Fruit fly (Drosophila melanogaster) whole organism, embryonic: ENCODE measurements around the gene bol.

ENCODE experiments used
- C15 ChIP-seq: fragments of 200-800 bp; sonication (Bioruptor generic); IDR thresholded peaks from 3 replicates; pipeline ENCODE4 v1.3.6; 2022; ENCODE audit warnings: missing biosample characterization, missing genetic modification characterization
- CG12391 ChIP-seq: fragments of 200-800 bp; sonication (Bioruptor generic); optimal IDR thresholded peaks from 3 replicates; lab custom pipeline; 2018; ENCODE audit warnings: missing biosample characterization, mild to moderate bottlenecking, missing genetic modification characterization, moderate library complexity
- CG12659 ChIP-seq: fragments of 200-800 bp; sonication (Bioruptor generic); optimal IDR thresholded peaks from 3 replicates; lab custom pipeline; 2017; ENCODE audit warnings: mild to moderate bottlenecking, missing biosample characterization, missing genetic modification reagents, missing genetic modification characterization
- CG13424 ChIP-seq: fragments of 200-800 bp; sonication (Bioruptor generic); optimal IDR thresholded peaks from 2 replicates; lab custom pipeline; 2019; ENCODE audit warnings: missing biosample characterization, mild to moderate bottlenecking, missing genetic modification characterization, moderate library complexity
- CG14014 ChIP-seq: fragments of 200-800 bp; sonication (Bioruptor generic); IDR thresholded peaks from 2 replicates; pipeline ENCODE4 v1.3.6; 2022; ENCODE audit warnings: missing biosample characterization, missing genetic modification characterization
- CG14050 ChIP-seq: fragments of 200-800 bp; sonication (Bioruptor generic); IDR thresholded peaks from 3 replicates; pipeline ENCODE4 v1.3.6; 2022; ENCODE audit warnings: missing biosample characterization, missing genetic modification characterization
- CG15269 ChIP-seq: fragments of 200-800 bp; sonication (Bioruptor generic); optimal IDR thresholded peaks from 2 replicates; lab custom pipeline; 2018; ENCODE audit warnings: missing biosample characterization, mild to moderate bottlenecking, missing genetic modification characterization, moderate library complexity
- CG2120 ChIP-seq: fragments of 200-800 bp; sonication (Bioruptor generic); optimal IDR thresholded peaks from 3 replicates; lab custom pipeline; 2016; ENCODE audit warnings: missing biosample characterization, missing genetic modification characterization
- CG2678 ChIP-seq: fragments of 200-800 bp; sonication (Bioruptor generic); optimal IDR thresholded peaks from 3 replicates; lab custom pipeline; 2019; ENCODE audit warnings: missing biosample characterization, mild to moderate bottlenecking, missing genetic modification characterization, moderate library complexity
- CG30403 ChIP-seq: fragments of 200-800 bp; sonication (Bioruptor generic); optimal IDR thresholded peaks from 3 replicates; lab custom pipeline; 2016; ENCODE audit warnings: missing biosample characterization, missing genetic modification characterization
- CG31441 ChIP-seq: fragments of 200-800 bp; sonication (Bioruptor generic); IDR thresholded peaks from 2 replicates; pipeline ENCODE4 v1.3.6; 2022; ENCODE audit warnings: missing biosample characterization, missing genetic modification characterization
- CG4360 ChIP-seq: fragments of 200-800 bp; sonication (Bioruptor generic); IDR thresholded peaks from 2 replicates; pipeline ENCODE4 v1.3.6; 2022; ENCODE audit warnings: missing biosample characterization, missing genetic modification characterization
- CG7839 ChIP-seq: fragments of 200-800 bp; sonication (Bioruptor generic); optimal IDR thresholded peaks from 3 replicates; lab custom pipeline; 2018; ENCODE audit warnings: missing biosample characterization, mild to moderate bottlenecking, missing genetic modification characterization, moderate library complexity
- CG8281 ChIP-seq: fragments of 200-800 bp; sonication (Bioruptor generic); optimal IDR thresholded peaks from 2 replicates; lab custom pipeline; 2018; ENCODE audit warnings: missing biosample characterization, mild to moderate bottlenecking, missing genetic modification characterization, moderate library complexity
- Dip3 ChIP-seq: fragments of 200-800 bp; sonication (Bioruptor generic); optimal IDR thresholded peaks from 3 replicates; lab custom pipeline; 2016; ENCODE audit warnings: missing biosample characterization, missing genetic modification characterization
- Drgx ChIP-seq: fragments of 200-800 bp; sonication (Bioruptor generic); IDR thresholded peaks from 2 replicates; pipeline ENCODE4 v1.3.6; 2022; ENCODE audit warnings: missing biosample characterization, missing genetic modification characterization
- E2f2 ChIP-seq: fragments of 200-800 bp; sonication (Bioruptor generic); IDR thresholded peaks from 2 replicates; pipeline ENCODE4 v1.3.6; 2022; ENCODE audit warnings: missing biosample characterization, missing genetic modification characterization
- Hr3 ChIP-seq: fragments of 200-800 bp; sonication (Bioruptor generic); optimal IDR thresholded peaks from 3 replicates; lab custom pipeline; 2016; ENCODE audit warnings: missing biosample characterization, missing genetic modification characterization
- Hr51 ChIP-seq, 2 experiments: fragments of 200-800 bp; sonication (Bioruptor generic); optimal IDR thresholded peaks; 2 replicates in 1 of 2; 3 replicates in 1 of 2; lab custom pipeline; 2016 to 2018; ENCODE audit warnings: missing biosample characterization in 2 of 2, missing genetic modification characterization in 2 of 2, mild to moderate bottlenecking in 1 of 2, moderate library complexity in 1 of 2
- Med ChIP-seq: fragments of 200-800 bp; sonication (Bioruptor generic); peaks from one replicate; lab custom pipeline; 2016; ENCODE audit warnings: missing biosample characterization, missing genetic modification characterization, mild to moderate bottlenecking, inconsistent platforms, moderate library complexity
- Meics ChIP-seq: fragments of 200-800 bp; sonication (Bioruptor generic); optimal IDR thresholded peaks from 2 replicates; lab custom pipeline; 2017; ENCODE audit warnings: missing biosample characterization, mild to moderate bottlenecking, missing genetic modification characterization
- NfI ChIP-seq: fragments of 200-800 bp; sonication (Bioruptor generic); optimal IDR thresholded peaks from 3 replicates; lab custom pipeline; 2018; ENCODE audit warnings: missing biosample characterization, mild to moderate bottlenecking, missing genetic modification characterization, moderate library complexity
- Oli ChIP-seq: fragments of 200-800 bp; sonication (Bioruptor generic); optimal IDR thresholded peaks from 2 replicates; lab custom pipeline; 2018; ENCODE audit warnings: missing biosample characterization, mild to moderate bottlenecking, missing genetic modification characterization, moderate library complexity
- PHDP ChIP-seq: fragments of 200-800 bp; sonication (Bioruptor generic); optimal IDR thresholded peaks from 3 replicates; lab custom pipeline; 2018; ENCODE audit warnings: missing biosample characterization, mild to moderate bottlenecking, missing genetic modification characterization, moderate library complexity
- Pdp1 ChIP-seq, 2 experiments: fragments of 200-800 bp; sonication (Bioruptor generic); optimal IDR thresholded peaks; 3 replicates each; lab custom pipeline; 2016; ENCODE audit warnings: missing biosample characterization in 2 of 2, missing genetic modification characterization in 2 of 2, mild to moderate bottlenecking in 1 of 2, moderate library complexity in 1 of 2
- Ptx1 ChIP-seq: fragments of 200-800 bp; sonication (Bioruptor generic); IDR thresholded peaks from 2 replicates; pipeline ENCODE4 v1.3.6; 2022; ENCODE audit warnings: missing biosample characterization, missing genetic modification characterization
- Sox102F ChIP-seq: fragments of 200-800 bp; sonication (Bioruptor generic); optimal IDR thresholded peaks from 2 replicates; lab custom pipeline; 2018; ENCODE audit warnings: missing biosample characterization, mild to moderate bottlenecking, missing genetic modification characterization, moderate library complexity
- bcd ChIP-seq: fragments of 200-800 bp; sonication (Bioruptor generic); optimal IDR thresholded peaks from 2 replicates; lab custom pipeline; 2017; ENCODE audit warnings: missing biosample characterization, mild to moderate bottlenecking, missing genetic modification characterization
- btn ChIP-seq: fragments of 200-800 bp; sonication (Bioruptor generic); optimal IDR thresholded peaks from 2 replicates; lab custom pipeline; 2016; ENCODE audit warnings: missing biosample characterization, missing genetic modification characterization
- chinmo ChIP-seq: fragments of 200-800 bp; sonication (Bioruptor generic); IDR thresholded peaks from 4 replicates; pipeline ENCODE4 v1.3.6; 2022; ENCODE audit warnings: missing biosample characterization, missing genetic modification characterization; ENCODE audit not compliant: partially characterized antibody
- gem ChIP-seq: fragments of 200-800 bp; sonication (Bioruptor generic); optimal IDR thresholded peaks from 2 replicates; lab custom pipeline; 2019; ENCODE audit warnings: missing biosample characterization, mild to moderate bottlenecking, missing genetic modification characterization, moderate library complexity
- grau ChIP-seq: fragments of 200-800 bp; optimal IDR thresholded peaks from 3 replicates; lab custom pipeline; 2019; ENCODE audit warnings: missing biosample characterization, mild to moderate bottlenecking, missing genetic modification characterization, moderate library complexity
- lilli ChIP-seq: fragments of 200-800 bp; sonication (Bioruptor generic); optimal IDR thresholded peaks from 3 replicates; lab custom pipeline; 2016; ENCODE audit warnings: missing biosample characterization, missing genetic modification characterization
- mam ChIP-seq: fragments of 200-800 bp; sonication (Bioruptor generic); optimal IDR thresholded peaks from 3 replicates; lab custom pipeline; 2016; ENCODE audit warnings: missing biosample characterization, missing genetic modification characterization
- nmo ChIP-seq: fragments of 200-800 bp; sonication (Bioruptor generic); optimal IDR thresholded peaks from 2 replicates; lab custom pipeline; 2018; ENCODE audit warnings: missing biosample characterization, mild to moderate bottlenecking, missing genetic modification characterization, moderate library complexity
- phol ChIP-seq: fragments of 200-800 bp; sonication (Bioruptor generic); optimal IDR thresholded peaks from 3 replicates; lab custom pipeline; 2018; ENCODE audit warnings: missing biosample characterization, mild to moderate bottlenecking, missing genetic modification characterization, moderate library complexity
- sc ChIP-seq, 3 experiments: fragments of >200 bp in 2 of 3; fragments of 200-800 bp in 1 of 3; sonication (Bioruptor generic) in 1 of 3; optimal IDR thresholded peaks; 2 replicates in 2 of 3; 3 replicates in 1 of 3; lab custom pipeline; 2017; ENCODE audit warnings: mild to moderate bottlenecking in 1 of 3, missing biosample characterization in 1 of 3, missing genetic modification characterization in 1 of 3, missing genetic modification reagents in 1 of 3
- sens ChIP-seq: fragments of 200-800 bp; sonication (Bioruptor generic); peaks from one replicate; lab custom pipeline; 2016; ENCODE audit warnings: missing biosample characterization, missing genetic modification characterization
- slbo ChIP-seq: fragments of 200-800 bp; sonication (Bioruptor generic); IDR thresholded peaks from 2 replicates; pipeline ENCODE4 v1.3.6; 2022; ENCODE audit warnings: missing biosample characterization, missing genetic modification characterization
- sr ChIP-seq: fragments of 200-800 bp; sonication (Bioruptor generic); IDR thresholded peaks from 3 replicates; pipeline ENCODE4 v1.3.6; 2022; ENCODE audit warnings: missing biosample characterization, missing genetic modification characterization
- stc ChIP-seq: fragments of 200-800 bp; sonication (Bioruptor generic); IDR thresholded peaks from 2 replicates; pipeline ENCODE4 v1.3.6; 2022; ENCODE audit warnings: missing biosample characterization, missing genetic modification characterization
- tio ChIP-seq: fragments of 200-800 bp; sonication (Bioruptor generic); optimal IDR thresholded peaks from 2 replicates; lab custom pipeline; 2017; ENCODE audit warnings: missing biosample characterization, missing genetic modification characterization, inconsistent platforms
- zfh2 ChIP-seq: fragments of 200-800 bp; sonication (Bioruptor generic); optimal IDR thresholded peaks from 2 replicates; lab custom pipeline; 2016; ENCODE audit warnings: missing biosample characterization, missing genetic modification characterization

bol gene

dm6 chr3L:9064976-9065761 is 69.0 kb downstream of the bol start:
- TF ChIP-seq chinmo (GFP tag; lab: Robert Waterston, UW) (0 out of 4 replicates have a peak, but pooled peaks have one; percentile 37), Oli (tag; lab: Kevin White, UChicago) (peak; percentile 8), tio (GFP tag; lab: Kevin White, UChicago) (peak; percentile 25), CG13424 (tag; lab: Kevin White, UChicago) (peak; percentile 0), CG4360 (GFP tag; lab: Robert Waterston, UW) (no peak), sc (optimal IDR thresholded peaks at IDR 0.05; lab: Kevin White, UChicago) (no peak), sc (GFP tag; optimal IDR thresholded peaks at IDR 0.05; lab: Kevin White, UChicago) (no peak), nmo (GFP tag; lab: Kevin White, UChicago) (peak; percentile 2), Dip3 (GFP tag; lab: Kevin White, UChicago) (peak; percentile 4), grau (tag; lab: Kevin White, UChicago) (peak; percentile 34), Hr51 (GFP tag; optimal IDR thresholded peaks at IDR 0.05; lab: Kevin White, UChicago) (peak in 1 of 2 experiments; percentile 38), CG12659 (GFP tag; lab: Kevin White, UChicago) (peak; percentile 0), CG15269 (tag; lab: Kevin White, UChicago) (peak; percentile 39), btn (GFP tag; lab: Kevin White, UChicago) (no peak), CG2678 (tag; lab: Kevin White, UChicago) (peak; percentile 37), bcd (GFP tag; lab: Kevin White, UChicago) (no peak), Pdp1 (GFP tag; optimal IDR thresholded peaks at IDR 0.05; lab: Kevin White, UChicago) (peak in 1 of 2 experiments; percentile 71), zfh2 (peak; percentile 12), NfI (peak; percentile 2), sr (peak; percentile 76), C15 (GFP tag; lab: Robert Waterston, UW) (peak; percentile 4; the same call in 1 of the 3 replicates), lilli (GFP tag; lab: Kevin White, UChicago) (peak; percentile 25), sens (peak; percentile 77), PHDP (tag; lab: Kevin White, UChicago) (peak; percentile 18), mam (peak; percentile 12), Ptx1 (GFP tag; lab: Robert Waterston, UW) (0 out of 2 replicates have a peak, but pooled peaks have one; percentile 6), CG7839 (tag; lab: Kevin White, UChicago) (peak; percentile 7), CG8281 (tag; lab: Kevin White, UChicago) (no peak), Sox102F (peak; percentile 25), phol (tag; lab: Kevin White, UChicago) (peak; percentile 5), Hr3 (GFP tag; lab: Kevin White, UChicago) (no peak), CG30403 (GFP tag; lab: Kevin White, UChicago) (peak; percentile 37), CG2120 (GFP tag; lab: Kevin White, UChicago) (peak; percentile 54), stc (GFP tag; lab: Robert Waterston, UW) (0 out of 2 replicates have a peak, but pooled peaks have one; percentile 14), Meics (GFP tag; lab: Kevin White, UChicago) (peak; percentile 2), gem (tag; lab: Kevin White, UChicago) (peak; percentile 42), CG12391 (peak; percentile 26), slbo (GFP tag; lab: Robert Waterston, UW) (peak; percentile 33; the same call in 1 of the 2 replicates), Med (GFP tag; lab: Kevin White, UChicago) (peak; percentile 12), CG14050 (no peak), CG31441 (GFP tag; lab: Robert Waterston, UW) (0 out of 2 replicates have a peak, but pooled peaks have one; percentile 17), E2f2 (no peak), CG14014 (GFP tag; lab: Robert Waterston, UW) (no peak), Drgx (GFP tag; lab: Robert Waterston, UW) (peak; percentile 65)
